Fruit fly (Drosophila melanogaster) whole organism, embryonic: ENCODE data around the gene sll.

Experiments
- BEAF-32 ChIP-seq: fragments of 200-800 bp; sonication (Bioruptor generic); optimal IDR thresholded peaks from 3 replicates; lab custom pipeline; 2017; ENCODE audit warnings: missing biosample characterization, missing genetic modification characterization, mild to moderate bottlenecking, moderate library complexity, missing genetic modification reagents
- Blimp-1 ChIP-seq: fragments of 200-800 bp; sonication (Bioruptor generic); optimal IDR thresholded peaks from 3 replicates; lab custom pipeline; 2018; ENCODE audit warnings: missing biosample characterization, missing genetic modification characterization, mild to moderate bottlenecking, moderate library complexity, missing genetic modification reagents
- BtbVII ChIP-seq: fragments of 200-800 bp; sonication (Bioruptor generic); optimal IDR thresholded peaks from 3 replicates; lab custom pipeline; 2017; ENCODE audit warnings: missing biosample characterization, mild to moderate bottlenecking, missing genetic modification characterization
- CG10209 ChIP-seq: fragments of 200-800 bp; sonication (Bioruptor generic); optimal IDR thresholded peaks from 3 replicates; lab custom pipeline; 2017; ENCODE audit warnings: missing biosample characterization, mild to moderate bottlenecking, missing genetic modification characterization, missing genetic modification reagents
- CG10366 ChIP-seq: fragments of 200-800 bp; sonication (Bioruptor generic); IDR thresholded peaks from 2 replicates; pipeline ENCODE4 v1.3.6; 2022; ENCODE audit warnings: missing biosample characterization, missing genetic modification characterization
- CG12155 ChIP-seq: fragments of 200-800 bp; sonication (Bioruptor generic); optimal IDR thresholded peaks from 3 replicates; lab custom pipeline; 2016; ENCODE audit warnings: missing biosample characterization, missing genetic modification characterization
- CG13287 ChIP-seq: fragments of 200-800 bp; sonication (Bioruptor generic); IDR thresholded peaks from 2 replicates; pipeline ENCODE4 v1.3.6; 2022; ENCODE audit warnings: missing biosample characterization, missing genetic modification characterization; ENCODE audit not compliant: partially characterized antibody
- CG15479 ChIP-seq: fragments of 200-800 bp; sonication (Bioruptor generic); optimal IDR thresholded peaks from 3 replicates; lab custom pipeline; 2019; ENCODE audit warnings: missing biosample characterization, mild to moderate bottlenecking, missing genetic modification characterization, moderate library complexity
- CG17385 ChIP-seq: fragments of 200-800 bp; sonication (Bioruptor generic); optimal IDR thresholded peaks from 3 replicates; lab custom pipeline; 2018; ENCODE audit warnings: missing biosample characterization, mild to moderate bottlenecking, missing genetic modification characterization
- CG2712 ChIP-seq: fragments of 200-800 bp; optimal IDR thresholded peaks from 3 replicates; lab custom pipeline; 2019; ENCODE audit warnings: missing biosample characterization, mild to moderate bottlenecking, missing genetic modification characterization, moderate library complexity
- CG2875 ChIP-seq: fragments of 200-800 bp; sonication (Bioruptor generic); optimal IDR thresholded peaks from 2 replicates; lab custom pipeline; 2017; ENCODE audit warnings: missing biosample characterization, mild to moderate bottlenecking, missing genetic modification characterization, missing genetic modification reagents
- CG32532 ChIP-seq: fragments of 200-800 bp; sonication (Bioruptor generic); IDR thresholded peaks from 2 replicates; pipeline ENCODE4 v1.3.6; 2022; ENCODE audit warnings: missing biosample characterization, missing genetic modification characterization
- CG34422 ChIP-seq: fragments of 200-800 bp; sonication (Bioruptor generic); IDR thresholded peaks from 3 replicates; pipeline ENCODE4 v1.3.6; 2022; ENCODE audit warnings: missing biosample characterization, missing genetic modification characterization
- CG8089 ChIP-seq: fragments of 200-800 bp; sonication (Bioruptor generic); optimal IDR thresholded peaks from 3 replicates; lab custom pipeline; 2016; ENCODE audit warnings: missing biosample characterization, missing genetic modification characterization
- CG8359 ChIP-seq: fragments of 200-800 bp; sonication (Bioruptor generic); optimal IDR thresholded peaks from 2 replicates; lab custom pipeline; 2017; ENCODE audit warnings: missing biosample characterization, mild to moderate bottlenecking, missing genetic modification characterization, borderline replicate concordance
- CTCF ChIP-seq: fragments of 200-800 bp; sonication (Bioruptor generic); optimal IDR thresholded peaks from 2 replicates; lab custom pipeline; 2017; ENCODE audit warnings: missing biosample characterization, mild to moderate bottlenecking, missing genetic modification characterization, moderate library complexity
- CrebB ChIP-seq: fragments of 200-800 bp; sonication (Bioruptor generic); optimal IDR thresholded peaks from 3 replicates; lab custom pipeline; 2018; ENCODE audit warnings: missing biosample characterization, mild to moderate bottlenecking, missing genetic modification characterization
- Dek ChIP-seq: fragments of 200-800 bp; sonication (Bioruptor generic); optimal IDR thresholded peaks from 3 replicates; lab custom pipeline; 2019; ENCODE audit warnings: missing biosample characterization, mild to moderate bottlenecking, missing genetic modification characterization, moderate library complexity
- Ets97D ChIP-seq: fragments of 200-800 bp; sonication (Bioruptor generic); optimal IDR thresholded peaks from 3 replicates; lab custom pipeline; 2016; ENCODE audit warnings: missing biosample characterization, missing genetic modification characterization
- Fer2 ChIP-seq: fragments of 200-800 bp; sonication (Bioruptor generic); optimal IDR thresholded peaks from 2 replicates; lab custom pipeline; 2018; ENCODE audit warnings: missing biosample characterization, mild to moderate bottlenecking, missing genetic modification characterization, moderate library complexity
- Gsc ChIP-seq: fragments of 200-800 bp; sonication (Bioruptor generic); IDR thresholded peaks from 2 replicates; pipeline ENCODE4 v1.3.6; 2022; ENCODE audit warnings: missing biosample characterization, missing genetic modification characterization
- Gug ChIP-seq: fragments of 200-800 bp; sonication (Bioruptor generic); IDR thresholded peaks from 4 replicates; pipeline ENCODE4 v1.3.6; 2022; ENCODE audit warnings: missing biosample characterization, missing genetic modification characterization
- Hr78 ChIP-seq, 2 experiments: fragments of 200-800 bp in 1 of 2; fragments of >200 bp in 1 of 2; sonication (Bioruptor generic) in 1 of 2; optimal IDR thresholded peaks; 2 replicates each; lab custom pipeline; 2017 to 2019; ENCODE audit warnings: missing biosample characterization in 2 of 2, missing genetic modification characterization in 2 of 2, mild to moderate bottlenecking in 1 of 2, moderate library complexity in 1 of 2
- MBD-R2 ChIP-seq: fragments of 200-800 bp; sonication (Bioruptor generic); IDR thresholded peaks from 2 replicates; pipeline ENCODE4 v1.3.6; 2022; ENCODE audit warnings: missing biosample characterization, missing genetic modification characterization
- MESR4 ChIP-seq: fragments of 200-800 bp; sonication (Bioruptor generic); optimal IDR thresholded peaks from 2 replicates; lab custom pipeline; 2018; ENCODE audit warnings: missing biosample characterization, mild to moderate bottlenecking, missing genetic modification characterization, moderate library complexity
- Med ChIP-seq: fragments of 200-800 bp; sonication (Bioruptor generic); peaks from one replicate; lab custom pipeline; 2016; ENCODE audit warnings: missing biosample characterization, missing genetic modification characterization, mild to moderate bottlenecking, inconsistent platforms, moderate library complexity
- Myb ChIP-seq: fragments of 200-800 bp; sonication (Bioruptor generic); optimal IDR thresholded peaks from 2 replicates; lab custom pipeline; 2016; ENCODE audit warnings: missing biosample characterization, missing genetic modification characterization
- Pdp1 ChIP-seq, 2 experiments: fragments of 200-800 bp; sonication (Bioruptor generic); optimal IDR thresholded peaks; 3 replicates each; lab custom pipeline; 2016; ENCODE audit warnings: missing biosample characterization in 2 of 2, missing genetic modification characterization in 2 of 2, mild to moderate bottlenecking in 1 of 2, moderate library complexity in 1 of 2
- Poxn ChIP-seq: fragments of 200-800 bp; sonication (Bioruptor generic); IDR thresholded peaks from 2 replicates; pipeline ENCODE4 v1.3.6; 2022; ENCODE audit warnings: missing biosample characterization, missing genetic modification characterization
- Scr ChIP-seq: fragments of 200-800 bp; sonication (Bioruptor generic); IDR thresholded peaks from 2 replicates; pipeline ENCODE4 v1.3.6; 2022; ENCODE audit warnings: missing biosample characterization, missing genetic modification characterization; ENCODE audit not compliant: partially characterized antibody
- ato ChIP-seq: fragments of 200-800 bp; sonication (Bioruptor generic); IDR thresholded peaks from 2 replicates; pipeline ENCODE4 v1.3.6; 2022; ENCODE audit warnings: missing biosample characterization, missing genetic modification characterization; ENCODE audit not compliant: partially characterized antibody
- dan ChIP-seq: fragments of 200-800 bp; sonication (Bioruptor generic); IDR thresholded peaks from 2 replicates; pipeline ENCODE4 v1.3.6; 2022; ENCODE audit warnings: missing biosample characterization, missing genetic modification characterization
- disco-r ChIP-seq: fragments of 200-800 bp; sonication (Bioruptor generic); optimal IDR thresholded peaks from 2 replicates; lab custom pipeline; 2016; ENCODE audit warnings: missing biosample characterization, missing genetic modification characterization
- dmrt99B ChIP-seq: fragments of 200-800 bp; sonication (Bioruptor generic); optimal IDR thresholded peaks from 2 replicates; lab custom pipeline; 2018; ENCODE audit warnings: missing biosample characterization, mild to moderate bottlenecking, missing genetic modification characterization, moderate library complexity
- ham ChIP-seq: fragments of 200-800 bp; sonication (Bioruptor generic); IDR thresholded peaks from 2 replicates; pipeline ENCODE4 v1.3.6; 2022; ENCODE audit warnings: missing biosample characterization, missing genetic modification characterization
- her ChIP-seq: fragments of 200-800 bp; sonication (Bioruptor generic); optimal IDR thresholded peaks from 2 replicates; lab custom pipeline; 2016; ENCODE audit warnings: missing biosample characterization, missing genetic modification characterization
- lilli ChIP-seq: fragments of 200-800 bp; sonication (Bioruptor generic); optimal IDR thresholded peaks from 3 replicates; lab custom pipeline; 2016; ENCODE audit warnings: missing biosample characterization, missing genetic modification characterization
- lov ChIP-seq, 2 experiments: fragments of 200-800 bp in 1 of 2; fragments of >200 bp in 1 of 2; sonication (Bioruptor generic) in 1 of 2; IDR thresholded peaks in 1 of 2; optimal IDR thresholded peaks in 1 of 2; 2 replicates in 1 of 2; 3 replicates in 1 of 2; pipeline versions ENCODE4 v1.3.6 to Lab custom; 2017 to 2022; ENCODE audit warnings: missing biosample characterization in 1 of 2, missing genetic modification characterization in 1 of 2
- mam ChIP-seq: fragments of 200-800 bp; sonication (Bioruptor generic); optimal IDR thresholded peaks from 3 replicates; lab custom pipeline; 2016; ENCODE audit warnings: missing biosample characterization, missing genetic modification characterization
- pfk ChIP-seq: fragments of 200-800 bp; sonication (Bioruptor generic); optimal IDR thresholded peaks from 2 replicates; lab custom pipeline; 2018; ENCODE audit warnings: missing biosample characterization, mild to moderate bottlenecking, missing genetic modification characterization, moderate library complexity
- prd ChIP-seq, 3 experiments: fragments of >200 bp in 2 of 3; fragments of 200-800 bp in 1 of 3; sonication (Bioruptor generic) in 1 of 3; optimal IDR thresholded peaks in 2 of 3; IDR thresholded peaks in 1 of 3; 2 replicates in 2 of 3; 3 replicates in 1 of 3; pipeline versions ENCODE4 v1.3.6 to Lab custom; 2017 to 2022; ENCODE audit warnings: missing biosample characterization in 1 of 3, missing genetic modification characterization in 1 of 3
- scrt ChIP-seq: fragments of 200-800 bp; sonication (Bioruptor generic); optimal IDR thresholded peaks from 2 replicates; lab custom pipeline; 2018; ENCODE audit warnings: missing biosample characterization, mild to moderate bottlenecking, missing genetic modification characterization, moderate library complexity
- sima ChIP-seq: fragments of 200-800 bp; sonication (Bioruptor generic); optimal IDR thresholded peaks from 2 replicates; lab custom pipeline; 2016; ENCODE audit warnings: missing biosample characterization, missing genetic modification characterization
- slou ChIP-seq: fragments of 200-800 bp; sonication (Bioruptor generic); optimal IDR thresholded peaks from 3 replicates; lab custom pipeline; 2016; ENCODE audit warnings: missing biosample characterization, missing genetic modification characterization
- trem ChIP-seq: fragments of 200-800 bp; optimal IDR thresholded peaks from 3 replicates; lab custom pipeline; 2019; ENCODE audit warnings: missing biosample characterization, mild to moderate bottlenecking, missing genetic modification characterization, moderate library complexity
- tup ChIP-seq: fragments of 200-800 bp; sonication (Bioruptor generic); optimal IDR thresholded peaks from 2 replicates; lab custom pipeline; 2016; ENCODE audit warnings: missing biosample characterization, mild to moderate bottlenecking, missing genetic modification characterization, moderate library complexity
- unc-4 ChIP-seq: fragments of 200-800 bp; sonication (Bioruptor generic); IDR thresholded peaks from 2 replicates; pipeline ENCODE4 v1.3.6; 2022; ENCODE audit warnings: missing biosample characterization, missing genetic modification characterization; ENCODE audit not compliant: partially characterized antibody
- zen ChIP-seq: fragments of 200-800 bp; sonication (Bioruptor generic); optimal IDR thresholded peaks from 3 replicates; lab custom pipeline; 2018; ENCODE audit warnings: missing biosample characterization, mild to moderate bottlenecking, missing genetic modification characterization, moderate library complexity
- zfh1 ChIP-seq: fragments of 200-800 bp; sonication (Bioruptor generic); IDR thresholded peaks from 3 replicates; pipeline ENCODE4 v1.3.6; 2022; ENCODE audit warnings: missing biosample characterization, missing genetic modification characterization

The sll gene

DNA sequence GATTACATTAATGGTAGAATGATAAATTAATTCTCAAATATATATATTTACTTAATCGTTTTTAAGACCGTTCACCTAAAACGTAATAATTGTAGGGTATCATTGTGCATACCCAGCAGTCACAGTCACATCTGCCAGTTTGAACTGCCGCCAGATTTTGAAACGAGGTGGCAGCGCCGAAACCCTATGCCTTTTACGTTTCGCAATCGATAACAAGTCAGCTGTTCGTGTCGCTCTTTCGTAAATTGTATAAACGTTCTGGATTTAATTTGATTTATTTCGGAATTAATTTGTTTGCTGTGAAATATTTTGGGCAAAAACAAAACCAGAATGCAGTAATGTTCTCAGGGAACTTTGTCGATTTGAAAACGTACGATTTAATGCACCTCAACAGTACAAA, 41.5 kb downstream of the sll start, which contains the start of gene CG14322 (continued):
- TF ChIP-seq CG2875 (GFP tag; lab: Kevin White, UChicago) (no peak), prd (optimal IDR thresholded peaks at IDR 0.05; lab: Kevin White, UChicago) (no peak), prd (GFP tag; IDR thresholded peaks at IDR 0.05; lab: Robert Waterston, UW) (peak; percentile 49; the same call in 2 of the 3 replicates), CG13287 (GFP tag; lab: Robert Waterston, UW) (peak; percentile 56), CG32532 (peak; percentile 44; the same call in 1 of the 2 replicates), ato (GFP tag; lab: Robert Waterston, UW) (no peak), unc-4 (GFP tag; lab: Robert Waterston, UW) (0 out of 2 replicates have a peak, but pooled peaks have one; percentile 23), CG10366 (GFP tag; lab: Robert Waterston, UW) (no peak), mam (GFP tag; lab: Kevin White, UChicago) (peak; percentile 22), MBD-R2 (GFP tag; lab: Robert Waterston, UW) (peak; percentile 75), Scr (GFP tag; lab: Robert Waterston, UW) (0 out of 2 replicates have a peak, but pooled peaks have one; percentile 33), CG8089 (GFP tag; lab: Kevin White, UChicago) (no peak), Hr78 (GFP tag; optimal IDR thresholded peaks at IDR 0.05; lab: Kevin White, UChicago) (no peak), CTCF (GFP tag; lab: Kevin White, UChicago) (peak; percentile 28), Gug (GFP tag; lab: Robert Waterston, UW) (peak; percentile 54; the same call in 2 of the 4 replicates), lov (optimal IDR thresholded peaks at IDR 0.05; lab: Kevin White, UChicago) (no peak), lov (GFP tag; IDR thresholded peaks at IDR 0.05; lab: Robert Waterston, UW) (no peak), CG15479 (GFP tag; lab: Kevin White, UChicago) (peak; percentile 62), tup (GFP tag; lab: Kevin White, UChicago) (no peak), her (GFP tag; lab: Kevin White, UChicago) (no peak), sima (GFP tag; lab: Kevin White, UChicago) (no peak), scrt (GFP tag; lab: Kevin White, UChicago) (no peak), Poxn (GFP tag; lab: Robert Waterston, UW) (no peak), CG2712 (tag; lab: Kevin White, UChicago) (peak; percentile 40), CG12155 (GFP tag; lab: Kevin White, UChicago) (peak; percentile 12), CG10209 (no peak), Fer2 (no peak), Gsc (GFP tag; lab: Robert Waterston, UW) (no peak), Dek (tag; lab: Kevin White, UChicago) (no peak), pfk (GFP tag; lab: Kevin White, UChicago) (peak; percentile 4), slou (no peak), lilli (GFP tag; lab: Kevin White, UChicago) (peak; percentile 19), MESR4 (GFP tag; lab: Kevin White, UChicago) (peak; percentile 12), CrebB (tag; lab: Kevin White, UChicago) (no peak), Ets97D (GFP tag; lab: Kevin White, UChicago) (peak; percentile 6), dan (no peak), Myb (no peak), Med (GFP tag; lab: Kevin White, UChicago) (peak; percentile 81), Pdp1 (GFP tag; optimal IDR thresholded peaks at IDR 0.05; lab: Kevin White, UChicago) (peak in 1 of 2 experiments; percentile 88), ham (GFP tag; lab: Robert Waterston, UW) (no peak), CG34422 (no peak), BtbVII (GFP tag; lab: Kevin White, UChicago) (no peak), BEAF-32 (peak; percentile 43), zen (tag; lab: Kevin White, UChicago) (peak; percentile 15), CG8359 (GFP tag; lab: Kevin White, UChicago) (no peak), dmrt99B (tag; lab: Kevin White, UChicago) (no peak), Blimp-1 (GFP tag; lab: Kevin White, UChicago) (no peak), disco-r (no peak), zfh1 (GFP tag; lab: Robert Waterston, UW) (no peak), CG17385 (GFP tag; lab: Kevin White, UChicago) (no peak), trem (tag; lab: Kevin White, UChicago) (peak; percentile 97)
